Worm (Caenorhabditis elegans) whole organism, late embryonic: ENCODE measurements around the gene ttr-5.

Experiments
- C38D4.7 ChIP-seq: fragments of 200-800 bp; sonication (Bioruptor generic); optimal IDR thresholded peaks from 2 replicates; lab custom pipeline; 2018; ENCODE audit warnings: mild to moderate bottlenecking, missing genetic modification characterization, moderate library complexity, missing compliant biosample characterization
- F13H6.1 ChIP-seq: sonication (generic microtip); optimal IDR thresholded peaks from 2 replicates; lab custom pipeline; 2016; ENCODE audit warnings: missing genetic modification characterization, missing compliant biosample characterization
- K02D7.2 ChIP-seq: sonication (generic microtip); optimal IDR thresholded peaks from 2 replicates; lab custom pipeline; 2017; ENCODE audit warnings: mild to moderate bottlenecking, missing genetic modification characterization, missing compliant biosample characterization
- K09A11.1 ChIP-seq: sonication (generic microtip); optimal IDR thresholded peaks from 2 replicates; lab custom pipeline; 2017; ENCODE audit warnings: antibody characterized with exemption, mild to moderate bottlenecking, missing genetic modification characterization, missing compliant biosample characterization; ENCODE audit not compliant: insufficient read depth
- T23F11.4 ChIP-seq: fragments of 200-800 bp; sonication (Bioruptor generic); optimal IDR thresholded peaks from 2 replicates; lab custom pipeline; 2018; ENCODE audit warnings: mild to moderate bottlenecking, missing genetic modification characterization, missing compliant biosample characterization
- Y22D7AL.16 ChIP-seq: sonication (generic microtip); optimal IDR thresholded peaks from 2 replicates; lab custom pipeline; 2016; ENCODE audit warnings: missing genetic modification characterization, missing compliant biosample characterization
- ahr-1 ChIP-seq: sonication (generic microtip); optimal IDR thresholded peaks from 2 replicates; lab custom pipeline; 2016; ENCODE audit warnings: missing genetic modification characterization, missing compliant biosample characterization
- ama-1 ChIP-seq: fragments of 150-350 bp; optimal IDR thresholded peaks from 2 replicates; lab custom pipeline; 2014
- ceh-19 ChIP-seq: fragments of 200-800 bp; sonication (Bioruptor generic); optimal IDR thresholded peaks from 2 replicates; lab custom pipeline; 2018; ENCODE audit warnings: mild to moderate bottlenecking, missing genetic modification characterization, missing compliant biosample characterization
- ceh-2 ChIP-seq: sonication (generic microtip); optimal IDR thresholded peaks from 2 replicates; lab custom pipeline; 2016; ENCODE audit warnings: missing genotype, missing genetic modification characterization, missing compliant biosample characterization
- ceh-22 ChIP-seq: sonication (generic microtip); optimal IDR thresholded peaks from 2 replicates; lab custom pipeline; 2017; ENCODE audit warnings: missing biosample characterization, missing genetic modification characterization
- ceh-24 ChIP-seq: sonication (generic microtip); optimal IDR thresholded peaks from 2 replicates; lab custom pipeline; 2016; ENCODE audit warnings: mild to moderate bottlenecking, missing genetic modification characterization, missing compliant biosample characterization
- ceh-31 ChIP-seq: sonication (generic microtip); optimal IDR thresholded peaks from 2 replicates; lab custom pipeline; 2016; ENCODE audit warnings: missing genetic modification characterization, missing compliant biosample characterization
- ceh-34 ChIP-seq: sonication (generic microtip); optimal IDR thresholded peaks from 2 replicates; lab custom pipeline; 2016; ENCODE audit warnings: mild to moderate bottlenecking, missing genetic modification characterization, missing compliant biosample characterization
- ceh-48 ChIP-seq: sonication (generic microtip); optimal IDR thresholded peaks from 2 replicates; lab custom pipeline; 2016; ENCODE audit warnings: missing genetic modification characterization, inconsistent platforms, missing compliant biosample characterization
- ceh-6 ChIP-seq: fragments of 200-800 bp; sonication (Bioruptor generic); optimal IDR thresholded peaks from 2 replicates; lab custom pipeline; 2018; ENCODE audit warnings: mild to moderate bottlenecking, missing genetic modification characterization, missing compliant biosample characterization
- dmd-4 ChIP-seq: sonication (generic microtip); optimal IDR thresholded peaks from 2 replicates; lab custom pipeline; 2016; ENCODE audit warnings: borderline replicate concordance, missing genetic modification characterization, missing compliant biosample characterization
- dve-1 ChIP-seq: sonication (generic microtip); optimal IDR thresholded peaks from 2 replicates; lab custom pipeline; 2017; ENCODE audit warnings: antibody characterized with exemption, mild to moderate bottlenecking, missing genetic modification characterization, missing compliant biosample characterization
- elt-2 ChIP-seq: sonication (generic microtip); optimal IDR thresholded peaks from 2 replicates; lab custom pipeline; 2016; ENCODE audit warnings: missing genetic modification reagents, missing genetic modification characterization, missing compliant biosample characterization
- fax-1 ChIP-seq: sonication (generic microtip); optimal IDR thresholded peaks from 2 replicates; lab custom pipeline; 2016; ENCODE audit warnings: missing genotype, missing genetic modification characterization, missing compliant biosample characterization
- fkh-10 ChIP-seq: fragments of 150-350 bp; optimal IDR thresholded peaks from 2 replicates; lab custom pipeline; 2014; ENCODE audit warnings: missing biosample characterization, missing genetic modification reagents, missing genetic modification characterization
- fkh-6 ChIP-seq: sonication (generic microtip); optimal IDR thresholded peaks from 2 replicates; lab custom pipeline; 2016; ENCODE audit warnings: missing genetic modification characterization, missing compliant biosample characterization
- hlh-15 ChIP-seq: sonication (generic microtip); optimal IDR thresholded peaks from 2 replicates; lab custom pipeline; 2016; ENCODE audit warnings: missing genetic modification characterization, missing compliant biosample characterization
- hlh-30 ChIP-seq: sonication (generic microtip); optimal IDR thresholded peaks from 2 replicates; lab custom pipeline; 2017; ENCODE audit warnings: antibody characterized with exemption, missing genetic modification characterization, missing compliant biosample characterization; ENCODE audit not compliant: insufficient read depth
- hlh-6 ChIP-seq: sonication (generic microtip); optimal IDR thresholded peaks from 2 replicates; lab custom pipeline; 2016; ENCODE audit warnings: missing genotype, missing genetic modification characterization, missing compliant biosample characterization
- hlh-8 ChIP-seq: sonication (generic microtip); optimal IDR thresholded peaks from 2 replicates; lab custom pipeline; 2016; ENCODE audit warnings: missing genotype, missing genetic modification characterization, missing compliant biosample characterization
- lim-6 ChIP-seq: sonication (generic microtip); optimal IDR thresholded peaks from 2 replicates; lab custom pipeline; 2016; ENCODE audit warnings: missing genetic modification characterization, missing compliant biosample characterization
- madf-2 ChIP-seq: sonication (generic microtip); optimal IDR thresholded peaks from 2 replicates; lab custom pipeline; 2017; ENCODE audit warnings: missing genetic modification characterization, missing compliant biosample characterization
- npax-4 ChIP-seq: sonication (generic microtip); optimal IDR thresholded peaks from 2 replicates; lab custom pipeline; 2016; ENCODE audit warnings: missing genetic modification characterization, missing compliant biosample characterization
- odd-2 ChIP-seq: sonication (generic microtip); optimal IDR thresholded peaks from 2 replicates; lab custom pipeline; 2017; ENCODE audit warnings: antibody characterized with exemption, mild to moderate bottlenecking, missing genetic modification characterization, missing compliant biosample characterization
- pag-3 ChIP-seq: sonication (generic microtip); optimal IDR thresholded peaks from 2 replicates; lab custom pipeline; 2016; ENCODE audit warnings: missing compliant biosample characterization, missing genetic modification characterization, borderline replicate concordance
- pax-1 ChIP-seq: fragments of 150-350 bp; optimal IDR thresholded peaks from 2 replicates; lab custom pipeline; 2014; ENCODE audit warnings: missing biosample characterization, missing genetic modification characterization
- pha-2 ChIP-seq: sonication (generic microtip); optimal IDR thresholded peaks from 2 replicates; lab custom pipeline; 2017; ENCODE audit warnings: mild to moderate bottlenecking, missing genetic modification characterization, missing compliant biosample characterization
- pqm-1 ChIP-seq: sonication (generic microtip); optimal IDR thresholded peaks from 2 replicates; lab custom pipeline; 2016; ENCODE audit warnings: missing genetic modification characterization, missing compliant biosample characterization
- pros-1 ChIP-seq: fragments of 150-350 bp; optimal IDR thresholded peaks from 2 replicates; lab custom pipeline; 2014; ENCODE audit warnings: missing biosample characterization, missing genetic modification reagents, missing genetic modification characterization
- ref-2 ChIP-seq: sonication (generic microtip); optimal IDR thresholded peaks from 2 replicates; lab custom pipeline; 2016; ENCODE audit warnings: missing genetic modification characterization, missing compliant biosample characterization
- rnt-1 ChIP-seq: sonication (generic microtip); optimal IDR thresholded peaks from 2 replicates; lab custom pipeline; 2016; ENCODE audit warnings: missing genetic modification characterization, missing compliant biosample characterization
- sox-4 ChIP-seq: sonication (generic microtip); optimal IDR thresholded peaks from 2 replicates; lab custom pipeline; 2017; ENCODE audit warnings: mild to moderate bottlenecking, missing genetic modification characterization, inconsistent platforms, missing compliant biosample characterization
- syd-9 ChIP-seq: sonication (generic microtip); optimal IDR thresholded peaks from 2 replicates; lab custom pipeline; 2016; ENCODE audit warnings: mild to moderate bottlenecking, missing genetic modification characterization, moderate library complexity, missing compliant biosample characterization
- tbx-2 ChIP-seq: sonication (generic microtip); optimal IDR thresholded peaks from 2 replicates; lab custom pipeline; 2016; ENCODE audit warnings: missing genetic modification characterization, missing compliant biosample characterization
- unc-3 ChIP-seq, 2 experiments: fragments of 200-800 bp in 1 of 2; sonication (Bioruptor generic) in 1 of 2; sonication (generic microtip) in 1 of 2; conservative IDR thresholded peaks in 1 of 2; optimal IDR thresholded peaks in 1 of 2; 2 replicates each; pipeline versions ENCODE4 v1.3.6 to Lab custom; 2016 to 2022; ENCODE audit warnings: missing compliant biosample characterization in 2 of 2, missing genetic modification characterization in 2 of 2, missing genetic modification reagents in 1 of 2
- unc-42 ChIP-seq: sonication (generic microtip); optimal IDR thresholded peaks from 2 replicates; lab custom pipeline; 2016; ENCODE audit warnings: missing genotype, missing genetic modification characterization, missing compliant biosample characterization
- unc-55 ChIP-seq: sonication (generic microtip); optimal IDR thresholded peaks from 2 replicates; lab custom pipeline; 2017; ENCODE audit warnings: missing biosample characterization, missing genetic modification reagents, missing genetic modification characterization
- ztf-16 ChIP-seq: sonication (generic microtip); optimal IDR thresholded peaks from 2 replicates; lab custom pipeline; 2017; ENCODE audit warnings: missing genetic modification characterization, missing compliant biosample characterization

Gene ttr-5

ce11 chrIII:9319641-9320040, 10.5 kb upstream of the ttr-5 start, which contains the start of gene C40H1.9:
Gene C40H1.9, plus strand, starts transcription at chrIII:9319941.
- TF ChIP-seq npax-4 (tag; lab: Kevin White, UChicago) (no peak), ahr-1 (tag; lab: Kevin White, UChicago) (no peak), pros-1 (tag; lab: Kevin White, UChicago) (no peak)

ce11 chrIII:9322010-9322409, 8.1 kb upstream of the ttr-5 start, which contains the start of gene cpb-1:
Gene cpb-1, plus strand, starts transcription at chrIII:9322310.
- no peak for TF ChIP-seq pha-2 (tag; lab: Kevin White, UChicago)
- TF ChIP-seq ceh-24 (tag; lab: Kevin White, UChicago): no peak
- no peak for TF ChIP-seq hlh-30 (tag; lab: Kevin White, UChicago)
- TF ChIP-seq ceh-48 (tag; lab: Kevin White, UChicago): no peak
- no peak for TF ChIP-seq ceh-22
- no peak for TF ChIP-seq ceh-31 (tag; lab: Kevin White, UChicago)
- TF ChIP-seq hlh-6 (tag; lab: Kevin White, UChicago): no peak
- TF ChIP-seq Y22D7AL.16 (tag; lab: Kevin White, UChicago): no peak
- no peak for TF ChIP-seq hlh-15 (tag; lab: Kevin White, UChicago)
- TF ChIP-seq sox-4 (tag; lab: Kevin White, UChicago): no peak
- no peak for TF ChIP-seq F13H6.1 (tag; lab: Kevin White, UChicago)
- no peak for TF ChIP-seq T23F11.4 (GFP tag; lab: Kevin White, UChicago)
- no peak for TF ChIP-seq odd-2 (tag; lab: Kevin White, UChicago)
- TF ChIP-seq ama-1 (lab: Kevin White, UChicago): no peak
- TF ChIP-seq K02D7.2 (tag; lab: Kevin White, UChicago): no peak
- no peak for TF ChIP-seq unc-42 (tag; lab: Kevin White, UChicago)

ce11 chrIII:9324724-9325123, 5.4 kb upstream of the ttr-5 start, which contains the start of gene C40H1.7:
Gene C40H1.7, plus strand, starts transcription at chrIII:9325024.
- TF ChIP-seq fkh-6 (tag; lab: Kevin White, UChicago) (no peak), rnt-1 (tag; lab: Kevin White, UChicago) (no peak), ref-2 (tag; lab: Kevin White, UChicago) (no peak), tbx-2 (no peak), ceh-22 (no peak), T23F11.4 (GFP tag; lab: Kevin White, UChicago) (no peak), dmd-4 (tag; lab: Kevin White, UChicago) (no peak), pqm-1 (tag; lab: Kevin White, UChicago) (no peak), ceh-34 (no peak), unc-3 (GFP tag; conservative IDR thresholded peaks at IDR 0.05; lab: Robert Waterston, UW) (no peak), unc-3 (tag; optimal IDR thresholded peaks at IDR 0.05; lab: Kevin White, UChicago) (no peak), unc-55 (GFP tag; lab: Kevin White, UChicago) (no peak), ceh-2 (tag; lab: Kevin White, UChicago) (no peak), ceh-19 (GFP tag; lab: Kevin White, UChicago) (no peak), fax-1 (tag; lab: Kevin White, UChicago) (no peak), lim-6 (tag; lab: Kevin White, UChicago) (no peak), madf-2 (tag; lab: Kevin White, UChicago) (no peak), pros-1 (tag; lab: Kevin White, UChicago) (no peak), unc-42 (tag; lab: Kevin White, UChicago) (no peak)
- TF ChIP-seq, all 69 proteins: peak for 0

- TF ChIP-seq Y22D7AL.16 (tag; lab: Kevin White, UChicago): no peak
- TF ChIP-seq elt-2 (tag; lab: Kevin White, UChicago): peak; percentile 85
Measured at ce11 chrIII:9326528-9326927, 3.6 kb upstream of the ttr-5 start.

- TF ChIP-seq pag-3 (tag; lab: Kevin White, UChicago) (no peak), ama-1 (lab: Kevin White, UChicago) (no peak), elt-2 (tag; lab: Kevin White, UChicago) (no peak), fax-1 (tag; lab: Kevin White, UChicago) (no peak), C38D4.7 (no peak), ztf-16 (tag; lab: Kevin White, UChicago) (no peak), dmd-4 (tag; lab: Kevin White, UChicago) (no peak), K09A11.1 (no peak), pha-2 (tag; lab: Kevin White, UChicago) (no peak), Y22D7AL.16 (tag; lab: Kevin White, UChicago) (no peak), pax-1 (tag; lab: Kevin White, UChicago) (no peak), ceh-6 (GFP tag; lab: Kevin White, UChicago) (no peak), hlh-8 (tag; lab: Kevin White, UChicago) (no peak), T23F11.4 (GFP tag; lab: Kevin White, UChicago) (no peak), dve-1 (tag; lab: Kevin White, UChicago) (no peak), fkh-10 (no peak), syd-9 (tag; lab: Kevin White, UChicago) (no peak)
Measured at ce11 chrIII:9327910-9328309, 2.2 kb upstream of the ttr-5 start.
